Worm (Caenorhabditis elegans): Measurements from ENCODE around the gene end-3.

end-3 gene

ce11 chrV:14057540-14057939, 43.0 kb downstream of the end-3 start, which contains the start of gene F58D12.3:
Gene F58D12.3, plus strand, starts transcription at chrV:14057840.
- TF ChIP-seq nhr-23 (tag; optimal IDR thresholded peaks at IDR 0.05): no peak
- TF ChIP-seq sem-4 (tag; optimal IDR thresholded peaks at IDR 0.05): no peak
- no peak for TF ChIP-seq elt-3 (tag; optimal IDR thresholded peaks at IDR 0.05)
- no peak for TF ChIP-seq nhr-25 (tag; optimal IDR thresholded peaks at IDR 0.05)
- TF ChIP-seq mbf-1 (tag; optimal IDR thresholded peaks at IDR 0.05): no peak
- no peak for TF ChIP-seq ztf-11 (tag; optimal IDR thresholded peaks at IDR 0.05)
- TF ChIP-seq sma-9 (GFP tag; optimal IDR thresholded peaks at IDR 0.05): no peak
- no peak for TF ChIP-seq sma-9 (tag; optimal IDR thresholded peaks at IDR 0.05)
- no peak for TF ChIP-seq ZK546.5 (tag; optimal IDR thresholded peaks at IDR 0.05)
- TF ChIP-seq nhr-6 (tag; optimal IDR thresholded peaks at IDR 0.05): no peak
- TF ChIP-seq aly-2 (tag; optimal IDR thresholded peaks at IDR 0.05): no peak
- TF ChIP-seq lin-11 (tag; optimal IDR thresholded peaks at IDR 0.05): no peak
- no peak for TF ChIP-seq nhr-237 (tag; optimal IDR thresholded peaks at IDR 0.05)
- TF ChIP-seq mab-5 (tag; optimal IDR thresholded peaks at IDR 0.05): no peak
- no peak for TF ChIP-seq nhr-11 (tag; optimal IDR thresholded peaks at IDR 0.05)
- no peak for TF ChIP-seq dmd-4 (tag; optimal IDR thresholded peaks at IDR 0.05)

- TF ChIP-seq blmp-1 (tag; optimal IDR thresholded peaks at IDR 0.05; ENCODE audit: insufficient read depth) (no peak), ztf-11 (tag; optimal IDR thresholded peaks at IDR 0.05) (no peak)
Observed at ce11 chrV:14063980-14064379, 49.5 kb downstream of the end-3 start.

- TF ChIP-seq sma-9 (GFP tag; optimal IDR thresholded peaks at IDR 0.05) (no peak), sma-9 (tag; optimal IDR thresholded peaks at IDR 0.05) (no peak), ztf-1 (GFP tag; conservative IDR thresholded peaks at IDR 0.05) (no peak), nhr-21 (tag; optimal IDR thresholded peaks at IDR 0.05) (no peak), nhr-129 (tag; optimal IDR thresholded peaks at IDR 0.05) (no peak), mbf-1 (tag; optimal IDR thresholded peaks at IDR 0.05) (no peak), fos-1 (tag; optimal IDR thresholded peaks at IDR 0.05) (no peak), ZK546.5 (tag; optimal IDR thresholded peaks at IDR 0.05) (no peak), snpc-4 (tag; optimal IDR thresholded peaks at IDR 0.05) (no peak)
Observed at ce11 chrV:14064422-14064821, 49.9 kb downstream of the end-3 start, which contains the start of gene D1086.21. Gene D1086.21, plus strand, starts transcription at chrV:14064722.

Data from whole organism, L2 larva.